Worm (Caenorhabditis elegans): Measurements from ENCODE around the gene C49F5.5.

Gene C49F5.5

ce11 chrX:11965163-11965562 is 20.8 kb upstream of the C49F5.5 start:
- TF ChIP-seq mdl-1 (tag; optimal IDR thresholded peaks at IDR 0.05): no peak
- TF ChIP-seq sma-9 (GFP tag; optimal IDR thresholded peaks at IDR 0.05): peak; percentile 79
- TF ChIP-seq sma-9 (tag; optimal IDR thresholded peaks at IDR 0.05): no peak
- no peak for TF ChIP-seq nhr-129 (tag; optimal IDR thresholded peaks at IDR 0.05)
- peak; percentile 39 for TF ChIP-seq nhr-25 (tag; optimal IDR thresholded peaks at IDR 0.05)
- TF ChIP-seq sma-3 (GFP tag; optimal IDR thresholded peaks at IDR 0.05): peak; percentile 20

ce11 chrX:11965663-11966304 is 20.2 kb upstream of the C49F5.5 start, which contains the start of gene sams-1:
TSS of gene sams-1 (plus strand) at chrX:11965962.
- TF ChIP-seq C34F6.9 (tag; optimal IDR thresholded peaks at IDR 0.05) (no peak), egl-27 (tag; optimal IDR thresholded peaks at IDR 0.05) (peak; percentile 10), nhr-129 (tag; optimal IDR thresholded peaks at IDR 0.05) (peak; percentile 23), fos-1 (tag; optimal IDR thresholded peaks at IDR 0.05) (peak; percentile 71), R02D3.7 (tag; optimal IDR thresholded peaks at IDR 0.05) (no peak), nhr-25 (tag; optimal IDR thresholded peaks at IDR 0.05) (peak; percentile 19), mdl-1 (tag; optimal IDR thresholded peaks at IDR 0.05) (peak in 1 of 2 experiments; percentile 2), ama-1 (optimal IDR thresholded peaks at IDR 0.05) (peak; percentile 46), unc-62 (GFP tag; optimal IDR thresholded peaks at IDR 0.05) (no peak), ceh-16 (tag; optimal IDR thresholded peaks at IDR 0.05) (peak; percentile 37), sma-9 (GFP tag; optimal IDR thresholded peaks at IDR 0.05) (peak; percentile 68), sma-9 (tag; optimal IDR thresholded peaks at IDR 0.05) (no peak)

ce11 chrX:11967034-11967433 is 19.0 kb upstream of the C49F5.5 start:
- TF ChIP-seq R02D3.7 (tag; optimal IDR thresholded peaks at IDR 0.05) (no peak), ztf-4 (tag; optimal IDR thresholded peaks at IDR 0.05) (no peak)

ce11 chrX:11968024-11968598 is 17.9 kb upstream of the C49F5.5 start:
- TF ChIP-seq sma-9 (GFP tag; optimal IDR thresholded peaks at IDR 0.05): peak; percentile 25
- no peak for TF ChIP-seq sma-9 (tag; optimal IDR thresholded peaks at IDR 0.05)
- TF ChIP-seq sma-3 (GFP tag; optimal IDR thresholded peaks at IDR 0.05): peak; percentile 21
- no peak for TF ChIP-seq zag-1 (tag; optimal IDR thresholded peaks at IDR 0.05)
- TF ChIP-seq mdl-1 (tag; optimal IDR thresholded peaks at IDR 0.05): peak in 1 of 2 experiments; percentile 13
- TF ChIP-seq fos-1 (tag; optimal IDR thresholded peaks at IDR 0.05): peak; percentile 86
- TF ChIP-seq crh-2 (tag; optimal IDR thresholded peaks at IDR 0.05): peak; percentile 59
- no peak for TF ChIP-seq gmeb-1 (tag; optimal IDR thresholded peaks at IDR 0.05)

- TF ChIP-seq C34F6.9 (tag; optimal IDR thresholded peaks at IDR 0.05) (peak; percentile 52), sma-9 (GFP tag; optimal IDR thresholded peaks at IDR 0.05) (peak; percentile 30), sma-9 (tag; optimal IDR thresholded peaks at IDR 0.05) (no peak), ZK546.5 (tag; optimal IDR thresholded peaks at IDR 0.05) (no peak), lsy-2 (tag; optimal IDR thresholded peaks at IDR 0.05) (peak in 1 of 2 experiments; percentile 4), alr-1 (tag; optimal IDR thresholded peaks at IDR 0.05) (no peak)
Measured at ce11 chrX:11969085-11969484, 16.9 kb upstream of the C49F5.5 start.

- TF ChIP-seq nhr-77 (tag; optimal IDR thresholded peaks at IDR 0.05): no peak
- no peak for TF ChIP-seq C34F6.9 (tag; optimal IDR thresholded peaks at IDR 0.05)
- no peak for TF ChIP-seq elt-1 (tag; optimal IDR thresholded peaks at IDR 0.05)
- no peak for TF ChIP-seq skn-1 (tag; optimal IDR thresholded peaks at IDR 0.05)
- no peak for TF ChIP-seq Y55F3AM.14 (GFP tag; optimal IDR thresholded peaks at IDR 0.05)
- TF ChIP-seq mab-5 (tag; optimal IDR thresholded peaks at IDR 0.05): no peak
- TF ChIP-seq unc-55 (GFP tag; optimal IDR thresholded peaks at IDR 0.05): no peak
- TF ChIP-seq lin-39 (tag; optimal IDR thresholded peaks at IDR 0.05): no peak
- TF ChIP-seq nhr-12 (tag; optimal IDR thresholded peaks at IDR 0.05): no peak
- no peak for TF ChIP-seq nhr-23 (tag; optimal IDR thresholded peaks at IDR 0.05)
- no peak for TF ChIP-seq zag-1 (tag; optimal IDR thresholded peaks at IDR 0.05)
- TF ChIP-seq nhr-25 (tag; optimal IDR thresholded peaks at IDR 0.05): no peak
- TF ChIP-seq aly-2 (tag; optimal IDR thresholded peaks at IDR 0.05): no peak
- no peak for TF ChIP-seq F13H6.1 (tag; optimal IDR thresholded peaks at IDR 0.05)
- TF ChIP-seq crh-2 (tag; optimal IDR thresholded peaks at IDR 0.05): no peak
- TF ChIP-seq mbf-1 (tag; optimal IDR thresholded peaks at IDR 0.05): no peak
- no peak for TF ChIP-seq snpc-4 (tag; optimal IDR thresholded peaks at IDR 0.05)
- no peak for TF ChIP-seq ztf-4 (tag; optimal IDR thresholded peaks at IDR 0.05)
Measured at ce11 chrX:11969554-11969953, 16.4 kb upstream of the C49F5.5 start.

Measured in whole organism, L2 larva.